Worm (Caenorhabditis elegans): ENCODE measurements around the gene ard-1.
"Not testable (repeated sequence)": the region's sequence is repeated elsewhere in the genome, so short reads cannot be mapped to it uniquely, and the experiment has no call there.

ard-1 gene

ce11 chrIV:11150844-11151243 is 19.8 kb downstream of the ard-1 start, which contains the start of gene C08F8.2:
TSS of gene C08F8.2 (plus strand) at chrIV:11150997.
- no peak for TF ChIP-seq sem-4 (tag; optimal IDR thresholded peaks at IDR 0.05)
- TF ChIP-seq nhr-23 (tag; optimal IDR thresholded peaks at IDR 0.05) = no peak
- no peak for TF ChIP-seq nhr-11 (tag; optimal IDR thresholded peaks at IDR 0.05)
- no peak for TF ChIP-seq ZK546.5 (tag; optimal IDR thresholded peaks at IDR 0.05)
- no peak for TF ChIP-seq mab-5 (tag; optimal IDR thresholded peaks at IDR 0.05)
- no peak for TF ChIP-seq snpc-4 (tag; optimal IDR thresholded peaks at IDR 0.05)
- TF ChIP-seq aly-2 (tag; optimal IDR thresholded peaks at IDR 0.05) = no peak
- TF ChIP-seq dmd-4 (tag; optimal IDR thresholded peaks at IDR 0.05) = no peak
- TF ChIP-seq Y55F3AM.14 (GFP tag; optimal IDR thresholded peaks at IDR 0.05) = no peak
- no peak for TF ChIP-seq ceh-16 (tag; optimal IDR thresholded peaks at IDR 0.05)
- peak in 1 of 2 experiments; percentile 37 for TF ChIP-seq lsy-2 (tag; optimal IDR thresholded peaks at IDR 0.05)
- TF ChIP-seq ama-1 (optimal IDR thresholded peaks at IDR 0.05) = peak; percentile 1
- no peak for TF ChIP-seq mbf-1 (tag; optimal IDR thresholded peaks at IDR 0.05)
- TF ChIP-seq blmp-1 (tag; optimal IDR thresholded peaks at IDR 0.05; ENCODE audit: insufficient read depth) = no peak
- TF ChIP-seq unc-62 (GFP tag; optimal IDR thresholded peaks at IDR 0.05) = no peak
- no peak for TF ChIP-seq F13H6.1 (tag; optimal IDR thresholded peaks at IDR 0.05)

- TF ChIP-seq nhr-10, zag-1, nhr-11 (tag; optimal IDR thresholded peaks at IDR 0.05): not testable (repeated sequence)
These were observed 23.5 kb downstream of the ard-1 start, which contains the start of gene C08F8.3 for ce11 chrIV:11154425-11155114. TSS of gene C08F8.3 (plus strand) at chrIV:11155044.

ce11 chrIV:11156526-11156925 is 25.4 kb downstream of the ard-1 start:
- no peak for TF ChIP-seq nhr-10 (tag; optimal IDR thresholded peaks at IDR 0.05)
- TF ChIP-seq nhr-23 (tag; optimal IDR thresholded peaks at IDR 0.05) = no peak
- TF ChIP-seq sma-9 (GFP tag; optimal IDR thresholded peaks at IDR 0.05) = no peak
- no peak for TF ChIP-seq sma-9 (tag; optimal IDR thresholded peaks at IDR 0.05)
- TF ChIP-seq R02D3.7 (tag; optimal IDR thresholded peaks at IDR 0.05) = no peak
- no peak for TF ChIP-seq aly-2 (tag; optimal IDR thresholded peaks at IDR 0.05)
- TF ChIP-seq nhr-237 (tag; optimal IDR thresholded peaks at IDR 0.05) = no peak
- TF ChIP-seq lin-13 (GFP tag; optimal IDR thresholded peaks at IDR 0.05) = no peak
- TF ChIP-seq lin-39 (tag; optimal IDR thresholded peaks at IDR 0.05) = no peak
- no peak for TF ChIP-seq ceh-82 (tag; optimal IDR thresholded peaks at IDR 0.05)
- no peak for TF ChIP-seq sem-4 (tag; optimal IDR thresholded peaks at IDR 0.05)
- TF ChIP-seq unc-39 (tag; optimal IDR thresholded peaks at IDR 0.05) = no peak
- TF ChIP-seq nhr-21 (tag; optimal IDR thresholded peaks at IDR 0.05) = no peak
- TF ChIP-seq nhr-12 (tag; optimal IDR thresholded peaks at IDR 0.05) = no peak
- TF ChIP-seq egl-27 (tag; optimal IDR thresholded peaks at IDR 0.05) = no peak
- no peak for TF ChIP-seq ztf-4 (tag; optimal IDR thresholded peaks at IDR 0.05)
- TF ChIP-seq nhr-129 (tag; optimal IDR thresholded peaks at IDR 0.05) = no peak
- TF ChIP-seq Y55F3AM.14 (GFP tag; optimal IDR thresholded peaks at IDR 0.05) = no peak
- no peak for TF ChIP-seq fos-1 (tag; optimal IDR thresholded peaks at IDR 0.05)
- no peak for TF ChIP-seq gmeb-1 (tag; optimal IDR thresholded peaks at IDR 0.05)

ce11 chrIV:11159886-11160285 is 28.8 kb downstream of the ard-1 start, which contains the start of gene mboa-4:
TSS of gene mboa-4 (minus strand) at chrIV:11159986.
- TF ChIP-seq nhr-77 (tag; optimal IDR thresholded peaks at IDR 0.05) (no peak), nhr-237 (tag; optimal IDR thresholded peaks at IDR 0.05) (no peak), nhr-10 (tag; optimal IDR thresholded peaks at IDR 0.05) (no peak), aly-2 (tag; optimal IDR thresholded peaks at IDR 0.05) (no peak)

ce11 chrIV:11160707-11161106 is 29.6 kb downstream of the ard-1 start, which contains the start of gene C08F8.15:
TSS of gene C08F8.15 (minus strand) at chrIV:11160807.
- TF ChIP-seq peb-1 (tag; optimal IDR thresholded peaks at IDR 0.05) (no peak), mdl-1 (tag; optimal IDR thresholded peaks at IDR 0.05) (no peak), lsy-2 (tag; optimal IDR thresholded peaks at IDR 0.05) (no peak), ama-1 (optimal IDR thresholded peaks at IDR 0.05) (no peak)
